Worm (Caenorhabditis elegans) whole organism, late embryonic: ENCODE measurements around the gene C45G7.13.

Experiments used
- C38D4.7 ChIP-seq: fragments of 200-800 bp; sonication (Bioruptor generic); optimal IDR thresholded peaks from 2 replicates; lab custom pipeline; 2018; ENCODE audit warnings: mild to moderate bottlenecking, missing genetic modification characterization, moderate library complexity, missing compliant biosample characterization
- ceh-24 ChIP-seq: sonication (generic microtip); optimal IDR thresholded peaks from 2 replicates; lab custom pipeline; 2016; ENCODE audit warnings: mild to moderate bottlenecking, missing genetic modification characterization, missing compliant biosample characterization
- ceh-30 ChIP-seq: fragments of 150-350 bp; optimal IDR thresholded peaks from 2 replicates; lab custom pipeline; 2014; ENCODE audit warnings: missing biosample characterization, missing genetic modification characterization
- ceh-48 ChIP-seq: sonication (generic microtip); optimal IDR thresholded peaks from 2 replicates; lab custom pipeline; 2016; ENCODE audit warnings: missing genetic modification characterization, inconsistent platforms, missing compliant biosample characterization
- ets-4 ChIP-seq: sonication (generic microtip); optimal IDR thresholded peaks from 2 replicates; lab custom pipeline; 2016; ENCODE audit warnings: missing genetic modification characterization, missing compliant biosample characterization
- eyg-1 ChIP-seq: sonication (generic microtip); optimal IDR thresholded peaks from 2 replicates; lab custom pipeline; 2016; ENCODE audit warnings: missing genotype, missing genetic modification characterization, missing compliant biosample characterization
- fkh-10 ChIP-seq: fragments of 150-350 bp; optimal IDR thresholded peaks from 2 replicates; lab custom pipeline; 2014; ENCODE audit warnings: missing biosample characterization, missing genetic modification reagents, missing genetic modification characterization
- hlh-15 ChIP-seq: sonication (generic microtip); optimal IDR thresholded peaks from 2 replicates; lab custom pipeline; 2016; ENCODE audit warnings: missing genetic modification characterization, missing compliant biosample characterization
- lin-11 ChIP-seq: fragments of 200-800 bp; sonication (Bioruptor generic); optimal IDR thresholded peaks from 2 replicates; lab custom pipeline; 2018; ENCODE audit warnings: mild to moderate bottlenecking, missing genetic modification characterization, missing compliant biosample characterization
- nfya-1 ChIP-seq: sonication (generic microtip); optimal IDR thresholded peaks from 2 replicates; lab custom pipeline; 2017; ENCODE audit warnings: missing genetic modification characterization, mild to moderate bottlenecking, missing compliant biosample characterization, antibody characterized with exemption, moderate library complexity
- pqm-1 ChIP-seq: sonication (generic microtip); optimal IDR thresholded peaks from 2 replicates; lab custom pipeline; 2016; ENCODE audit warnings: missing genetic modification characterization, missing compliant biosample characterization
- pros-1 ChIP-seq: fragments of 150-350 bp; optimal IDR thresholded peaks from 2 replicates; lab custom pipeline; 2014; ENCODE audit warnings: missing biosample characterization, missing genetic modification reagents, missing genetic modification characterization
- unc-86 ChIP-seq: sonication (generic microtip); optimal IDR thresholded peaks from 2 replicates; lab custom pipeline; 2016; ENCODE audit warnings: missing genetic modification characterization, missing compliant biosample characterization
- ztf-16 ChIP-seq: sonication (generic microtip); optimal IDR thresholded peaks from 2 replicates; lab custom pipeline; 2017; ENCODE audit warnings: missing genetic modification characterization, missing compliant biosample characterization

DNA sequence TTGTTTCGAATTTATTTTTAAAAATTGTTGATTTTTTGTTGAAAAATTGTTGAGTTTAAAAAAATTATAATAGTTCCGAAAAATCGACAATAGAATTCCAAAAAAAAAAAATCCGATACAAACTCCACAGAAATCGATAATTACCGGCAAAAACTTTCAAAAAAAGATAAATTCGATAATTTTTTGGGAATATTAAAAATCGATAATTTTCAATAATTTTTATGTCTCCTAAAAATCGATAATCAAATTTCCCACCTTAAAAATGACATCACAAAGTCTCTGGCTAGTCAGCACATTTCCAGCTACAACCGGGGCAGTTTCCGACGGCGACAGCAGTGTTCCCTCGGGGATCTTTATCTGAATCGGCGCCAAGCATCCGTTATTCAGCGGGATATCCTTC lies 50.5 kb downstream of the C45G7.13 start:
- TF ChIP-seq ceh-48 (tag; lab: Kevin White, UChicago): peak; percentile 2
- no peak for TF ChIP-seq ceh-24 (tag; lab: Kevin White, UChicago)
- TF ChIP-seq eyg-1 (tag; lab: Kevin White, UChicago): no peak
- no peak for TF ChIP-seq ceh-30 (tag; lab: Kevin White, UChicago)
- TF ChIP-seq unc-86 (tag; lab: Kevin White, UChicago): no peak
- no peak for TF ChIP-seq C38D4.7 (GFP tag; lab: Kevin White, UChicago)
- no peak for TF ChIP-seq pros-1
- no peak for TF ChIP-seq ets-4
- no peak for TF ChIP-seq pqm-1 (tag; lab: Kevin White, UChicago)
- no peak for TF ChIP-seq ztf-16 (tag; lab: Kevin White, UChicago)
- no peak for TF ChIP-seq lin-11 (tag; lab: Kevin White, UChicago)
- TF ChIP-seq fkh-10: no peak
- no peak for TF ChIP-seq hlh-15 (tag; lab: Kevin White, UChicago)
- no peak for TF ChIP-seq nfya-1 (tag; lab: Kevin White, UChicago)
